Worm (Caenorhabditis elegans) whole organism, L3 larva: ENCODE data around the gene Y102E9.3.

Source experiments
- ZK546.5 ChIP-seq: sonication (generic microtip); optimal IDR thresholded peaks from 2 replicates; lab custom pipeline; 2017; ENCODE audit warnings: missing biosample characterization, missing genetic modification characterization
- ceh-16 ChIP-seq: sonication (generic microtip); optimal IDR thresholded peaks from 2 replicates; lab custom pipeline; 2017; ENCODE audit warnings: missing biosample characterization, missing genetic modification characterization
- egl-27 ChIP-seq: sonication (generic microtip); optimal IDR thresholded peaks from 4 replicates; lab custom pipeline; 2017; ENCODE audit warnings: missing biosample characterization, missing genetic modification reagents, missing genetic modification characterization
- mml-1 ChIP-seq: fragments of 150-350 bp; sonication (generic microtip); optimal IDR thresholded peaks from 3 replicates; lab custom pipeline; 2014; ENCODE audit warnings: missing biosample characterization, missing genetic modification characterization
- nhr-12 ChIP-seq: fragments of 150-350 bp; optimal IDR thresholded peaks from 2 replicates; lab custom pipeline; 2014; ENCODE audit warnings: missing biosample characterization, missing genetic modification characterization
- nhr-237 ChIP-seq: fragments of 150-350 bp; optimal IDR thresholded peaks from 2 replicates; lab custom pipeline; 2014; ENCODE audit warnings: missing biosample characterization, missing genetic modification characterization

DNA sequence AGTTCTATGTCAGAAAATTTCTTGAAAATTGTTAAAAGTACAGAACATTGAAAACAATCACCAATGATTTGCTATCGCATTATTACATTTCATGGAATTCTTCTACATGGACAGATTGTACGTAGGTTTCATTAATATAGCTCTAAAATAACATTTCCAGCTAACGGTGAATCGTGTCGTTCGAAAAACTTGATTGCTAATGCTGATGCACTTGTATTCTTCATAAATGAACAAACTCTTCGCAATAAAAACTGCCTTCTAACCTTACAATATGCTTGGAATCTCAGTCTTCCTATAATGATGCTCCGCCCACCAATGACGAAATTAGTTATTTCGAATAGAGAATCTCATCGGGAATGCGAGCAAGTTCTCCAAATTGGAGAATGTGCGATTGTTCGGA lies 28.8 kb downstream of the Y102E9.3 start, which contains the start of gene F37A4.6:
- TF ChIP-seq ceh-16 (no peak), mml-1 (tag; lab: Kevin White, UChicago) (no peak), egl-27 (tag; lab: Kevin White, UChicago) (no peak), nhr-12 (tag; lab: Kevin White, UChicago) (no peak), ZK546.5 (tag; lab: Kevin White, UChicago) (no peak), nhr-237 (no peak)
